Worm (Caenorhabditis elegans) whole organism, late embryonic: ENCODE data around the gene gsnl-1.

Source experiments
- ama-1 ChIP-seq: fragments of 150-350 bp; optimal IDR thresholded peaks from 2 replicates; lab custom pipeline; 2014
- ceh-14 ChIP-seq: sonication (generic microtip); optimal IDR thresholded peaks from 2 replicates; lab custom pipeline; 2016; ENCODE audit warnings: missing genotype, missing genetic modification characterization, missing compliant biosample characterization
- ceh-24 ChIP-seq: sonication (generic microtip); optimal IDR thresholded peaks from 2 replicates; lab custom pipeline; 2016; ENCODE audit warnings: mild to moderate bottlenecking, missing genetic modification characterization, missing compliant biosample characterization
- che-1 ChIP-seq: sonication (generic microtip); optimal IDR thresholded peaks from 2 replicates; lab custom pipeline; 2016; ENCODE audit warnings: mild to moderate bottlenecking, missing genetic modification characterization, missing compliant biosample characterization
- lin-11 ChIP-seq: fragments of 200-800 bp; sonication (Bioruptor generic); optimal IDR thresholded peaks from 2 replicates; lab custom pipeline; 2018; ENCODE audit warnings: mild to moderate bottlenecking, missing genetic modification characterization, missing compliant biosample characterization
- npax-4 ChIP-seq: sonication (generic microtip); optimal IDR thresholded peaks from 2 replicates; lab custom pipeline; 2016; ENCODE audit warnings: missing genetic modification characterization, missing compliant biosample characterization
- sdc-2 ChIP-seq: sonication (generic microtip); optimal IDR thresholded peaks from 2 replicates; lab custom pipeline; 2016; ENCODE audit warnings: missing genotype, missing genetic modification characterization, missing compliant biosample characterization
- sox-4 ChIP-seq: sonication (generic microtip); optimal IDR thresholded peaks from 2 replicates; lab custom pipeline; 2017; ENCODE audit warnings: mild to moderate bottlenecking, missing genetic modification characterization, inconsistent platforms, missing compliant biosample characterization
- syd-9 ChIP-seq: sonication (generic microtip); optimal IDR thresholded peaks from 2 replicates; lab custom pipeline; 2016; ENCODE audit warnings: mild to moderate bottlenecking, missing genetic modification characterization, moderate library complexity, missing compliant biosample characterization
- tbx-2 ChIP-seq: sonication (generic microtip); optimal IDR thresholded peaks from 2 replicates; lab custom pipeline; 2016; ENCODE audit warnings: missing genetic modification characterization, missing compliant biosample characterization
- unc-86 ChIP-seq: sonication (generic microtip); optimal IDR thresholded peaks from 2 replicates; lab custom pipeline; 2016; ENCODE audit warnings: missing genetic modification characterization, missing compliant biosample characterization

DNA sequence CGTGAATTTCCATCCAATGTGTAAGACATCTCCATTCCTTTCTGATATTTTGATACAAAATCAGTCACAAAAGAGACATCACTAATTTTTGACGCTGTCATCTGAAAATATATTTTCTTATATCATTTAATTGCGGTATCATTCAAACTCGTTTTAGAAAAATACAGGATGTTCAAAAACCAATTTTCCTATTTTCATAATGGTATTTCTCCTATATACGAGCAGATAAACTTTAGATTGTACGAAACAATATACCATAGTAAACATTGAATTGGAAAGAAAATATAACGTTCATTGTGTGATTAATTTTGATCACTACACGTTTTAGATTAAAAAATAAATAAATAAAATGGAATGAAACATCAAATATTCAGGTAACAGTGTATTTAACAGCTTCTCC, 44.7 kb downstream of the gsnl-1 start, which contains the start of gene C50F4.16:
- TF ChIP-seq syd-9 (tag; lab: Kevin White, UChicago) (no peak), sdc-2 (tag; lab: Kevin White, UChicago) (no peak), ceh-14 (tag; lab: Kevin White, UChicago) (no peak), che-1 (tag; lab: Kevin White, UChicago) (no peak), ama-1 (lab: Kevin White, UChicago) (no peak), ceh-24 (tag; lab: Kevin White, UChicago) (no peak), lin-11 (no peak), npax-4 (tag; lab: Kevin White, UChicago) (no peak), unc-86 (no peak), sox-4 (no peak), tbx-2 (tag; lab: Kevin White, UChicago) (no peak)
